Worm (Caenorhabditis elegans) whole organism, L1 larva: ENCODE data around the gene C13E3.1.

Experiments
- ceh-82 ChIP-seq, 3 experiments: fragments of 150-350 bp in 1 of 3; sonication (generic microtip) in 2 of 3; optimal IDR thresholded peaks; 2 replicates each; lab custom pipeline; 2014 to 2017; ENCODE audit warnings: missing biosample characterization in 3 of 3, missing genetic modification characterization in 3 of 3
- nhr-237 ChIP-seq: fragments of 150-350 bp; optimal IDR thresholded peaks from 2 replicates; lab custom pipeline; 2014; ENCODE audit warnings: missing biosample characterization, missing genetic modification characterization
- nhr-71 ChIP-seq: sonication (generic microtip); optimal IDR thresholded peaks from 2 replicates; lab custom pipeline; 2016; ENCODE audit warnings: mild to moderate bottlenecking, missing genetic modification characterization, moderate library complexity, missing compliant biosample characterization
- pqm-1 ChIP-seq: sonication (generic microtip); optimal IDR thresholded peaks from 3 replicates; lab custom pipeline; 2017; ENCODE audit warnings: missing biosample characterization, missing genetic modification characterization

- no peak for TF ChIP-seq pqm-1 (tag; lab: Kevin White, UChicago)
- no peak for TF ChIP-seq ceh-82 (tag; optimal IDR thresholded peaks at IDR 0.05; lab: Kevin White, UChicago)
- TF ChIP-seq nhr-71 (tag; lab: Kevin White, UChicago): peak; percentile 13
- TF ChIP-seq nhr-237 (tag; lab: Kevin White, UChicago): no peak
Observed at ce11 chrX:8944078-8944477, 51.2 kb downstream of the C13E3.1 start.
